Worm (Caenorhabditis elegans): Measurements from ENCODE around the gene cyp-33C8.
A peak's percentile ranks its signal among the peaks of the same experiment; 100 is the strongest.

Gene cyp-33C8

DNA sequence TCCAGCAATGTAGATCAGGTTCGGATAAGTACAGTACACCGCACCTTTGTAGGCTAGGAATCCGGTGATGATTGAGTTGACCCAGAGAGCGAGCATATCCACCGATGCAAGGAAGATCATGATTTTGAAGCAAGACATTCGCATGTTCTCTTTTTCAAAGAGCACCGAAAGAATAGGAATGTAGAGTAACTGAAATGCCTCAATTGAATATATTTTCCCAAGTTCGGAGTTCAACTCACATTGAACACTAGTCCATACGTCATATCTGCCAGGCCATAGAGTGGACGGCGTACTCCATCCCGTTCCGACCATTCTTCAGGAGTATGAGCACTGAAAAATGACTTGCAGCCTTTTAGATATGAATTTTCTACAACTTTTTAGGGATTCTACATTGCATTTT, 3.6 kb downstream of the cyp-33C8 start:
- TF ChIP-seq nhr-85 (tag) (peak; percentile 0), nhr-71 (tag; optimal IDR thresholded peaks at IDR 0.05) (no peak), vab-15 (tag; optimal IDR thresholded peaks at IDR 0.05) (no peak)

DNA sequence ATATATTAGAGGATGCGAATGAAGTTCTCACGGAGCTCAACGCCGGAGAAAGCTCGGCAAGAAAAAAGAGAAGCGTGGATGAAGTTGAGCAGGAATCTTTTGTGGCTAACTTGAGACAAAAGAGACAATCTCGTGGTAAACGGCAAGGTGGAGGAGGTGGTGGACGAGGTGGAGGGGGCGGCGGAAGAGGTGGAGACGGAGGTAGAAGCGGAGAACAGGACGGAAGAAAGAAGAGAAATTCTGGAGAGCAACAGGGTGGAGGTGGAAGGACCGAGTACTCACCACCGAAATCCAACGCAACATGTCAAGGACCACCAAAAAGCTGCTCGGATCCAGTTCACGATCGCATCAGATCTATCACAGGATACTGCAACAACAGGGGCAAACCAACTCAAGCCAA, 12.9 kb downstream of the cyp-33C8 start:
- TF ChIP-seq efl-1 (optimal IDR thresholded peaks at IDR 0.05): no peak
- no peak for TF ChIP-seq efl-1 (GFP tag; optimal IDR thresholded peaks at IDR 0.05 in 1 of 2)
- TF ChIP-seq nhr-12 (tag; optimal IDR thresholded peaks at IDR 0.05): no peak
- no peak for TF ChIP-seq fkh-8 (tag; optimal IDR thresholded peaks at IDR 0.05)
- no peak for TF ChIP-seq mef-2 (tag; optimal IDR thresholded peaks at IDR 0.05)
- no peak for TF ChIP-seq nhr-20 (tag; optimal IDR thresholded peaks at IDR 0.05)
- no peak for TF ChIP-seq pax-3 (tag; optimal IDR thresholded peaks at IDR 0.05)
- TF ChIP-seq ces-1 (GFP tag; optimal IDR thresholded peaks at IDR 0.05): no peak
- TF ChIP-seq C16A3.4 (tag; optimal IDR thresholded peaks at IDR 0.05): no peak
- TF ChIP-seq fkh-10 (GFP tag; optimal IDR thresholded peaks at IDR 0.05): no peak
- no peak for TF ChIP-seq Y116A8C.19 (tag; optimal IDR thresholded peaks at IDR 0.05; ENCODE audit: borderline replicate concordance)
- no peak for TF ChIP-seq nhr-76 (tag; optimal IDR thresholded peaks at IDR 0.05)
- TF ChIP-seq sup-37 (GFP tag; optimal IDR thresholded peaks at IDR 0.05): no peak

DNA sequence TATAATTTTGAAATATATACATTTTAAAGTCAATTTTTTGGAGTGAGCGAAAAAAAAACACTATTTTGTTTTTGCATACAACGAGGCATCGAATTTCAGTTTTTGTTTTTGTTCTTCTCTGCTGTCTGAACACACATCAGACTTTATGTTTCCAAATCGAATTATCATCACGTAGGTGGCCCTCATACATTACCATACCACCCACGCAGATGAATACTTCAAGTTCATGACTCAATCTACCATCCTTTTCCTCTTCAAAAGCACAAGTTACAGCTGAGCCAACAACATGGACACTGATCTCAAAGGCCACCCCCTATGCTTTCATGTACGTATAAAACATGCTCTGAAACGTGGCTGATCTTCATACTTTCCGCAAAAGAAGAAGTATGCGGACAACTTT, 13.6 kb downstream of the cyp-33C8 start, which contains the start of gene R08F11.7:
R08F11.7 (plus strand) TSS at position 301 of the 400 bp plus-strand sequence.
- TF ChIP-seq fkh-4 (tag; optimal IDR thresholded peaks at IDR 0.05; ENCODE audit: borderline replicate concordance) (no peak), sptf-1 (tag; optimal IDR thresholded peaks at IDR 0.05) (no peak), nhr-71 (tag; optimal IDR thresholded peaks at IDR 0.05) (no peak), unc-30 (tag; optimal IDR thresholded peaks at IDR 0.05) (no peak), ceh-88 (GFP tag; IDR thresholded peaks at IDR 0.05) (no peak), mep-1 (tag; optimal IDR thresholded peaks at IDR 0.05) (no peak), F16B12.6 (tag; optimal IDR thresholded peaks at IDR 0.05) (no peak), tbx-2 (tag; optimal IDR thresholded peaks at IDR 0.05) (no peak), nhr-90 (tag; optimal IDR thresholded peaks at IDR 0.05; ENCODE audit: poor library complexity) (no peak), pqm-1 (tag; optimal IDR thresholded peaks at IDR 0.05) (no peak), nhr-84 (tag; optimal IDR thresholded peaks at IDR 0.05) (no peak), grh-1 (GFP tag; IDR thresholded peaks at IDR 0.05) (no peak), fkh-8 (tag; optimal IDR thresholded peaks at IDR 0.05) (no peak), lin-35 (GFP tag; optimal IDR thresholded peaks at IDR 0.05) (no peak), hlh-17 (GFP tag; optimal IDR thresholded peaks at IDR 0.05; ENCODE audit: borderline replicate concordance) (no peak)

ce11 chrV:3788538-3788937, 14.8 kb downstream of the cyp-33C8 start:
- TF ChIP-seq nhr-237 (tag; optimal IDR thresholded peaks at IDR 0.05) (no peak), ets-5 (GFP tag; IDR thresholded peaks at IDR 0.05) (no peak), fkh-10 (GFP tag; optimal IDR thresholded peaks at IDR 0.05) (peak; percentile 79), efl-1 (optimal IDR thresholded peaks at IDR 0.05) (no peak), efl-1 (GFP tag; optimal IDR thresholded peaks at IDR 0.05 in 1 of 2) (peak in 1 of 2 experiments; percentile 64), blmp-1 (tag; optimal IDR thresholded peaks at IDR 0.05) (no peak), zag-1 (tag; optimal IDR thresholded peaks at IDR 0.05) (no peak), tlp-1 (tag; optimal IDR thresholded peaks at IDR 0.05) (no peak), lin-14 (GFP tag; optimal IDR thresholded peaks at IDR 0.05) (peak; percentile 56), pax-3 (tag; optimal IDR thresholded peaks at IDR 0.05) (peak; percentile 1), fkh-8 (tag; optimal IDR thresholded peaks at IDR 0.05) (peak; percentile 32), C34B4.2 (tag; optimal IDR thresholded peaks at IDR 0.05) (no peak)

- TF ChIP-seq tbx-2 (tag; optimal IDR thresholded peaks at IDR 0.05) (no peak), nhr-90 (tag; optimal IDR thresholded peaks at IDR 0.05; ENCODE audit: poor library complexity) (no peak), elt-2 (tag; optimal IDR thresholded peaks at IDR 0.05) (peak; percentile 62)
These were observed 19.1 kb downstream of the cyp-33C8 start, which contains the start of gene R08F11.1 for ce11 chrV:3784167-3784734. Gene R08F11.1, minus strand, starts transcription at chrV:3784217.
